Worm (Caenorhabditis elegans): Measurements from ENCODE around the gene ptp-2.

ce11 chrII:5889417-5890139 lies 28.9 kb upstream of the ptp-2 start:
- TF ChIP-seq nhr-6 (tag; optimal IDR thresholded peaks at IDR 0.05) (no peak), hlh-30 (tag; optimal IDR thresholded peaks at IDR 0.05; ENCODE audit: insufficient read depth) (no peak), F49E8.2 (tag; optimal IDR thresholded peaks at IDR 0.05; ENCODE audit: borderline replicate concordance) (no peak), fkh-10 (GFP tag; optimal IDR thresholded peaks at IDR 0.05) (no peak), zag-1 (tag; optimal IDR thresholded peaks at IDR 0.05) (no peak), lin-1 (GFP tag; IDR thresholded peaks at IDR 0.05) (no peak), lsy-2 (tag; optimal IDR thresholded peaks at IDR 0.05) (no peak), nhr-77 (tag; optimal IDR thresholded peaks at IDR 0.05) (no peak), F10B5.3 (tag; optimal IDR thresholded peaks at IDR 0.05) (no peak), daf-16 (GFP tag; optimal IDR thresholded peaks at IDR 0.05) (no peak), daf-16 (tag; optimal IDR thresholded peaks at IDR 0.05) (no peak), snpc-4 (tag; optimal IDR thresholded peaks at IDR 0.05) (no peak), nhr-237 (tag; optimal IDR thresholded peaks at IDR 0.05) (no peak), unc-62 (GFP tag; optimal IDR thresholded peaks at IDR 0.05 in 1 of 2) (no peak), unc-62 (tag; optimal IDR thresholded peaks at IDR 0.05) (no peak)
